Fruit fly (Drosophila melanogaster) whole organism: ENCODE data around the gene Dus1.

ENCODE experiments used
- CG8478 ChIP-seq: fragments of >200 bp; optimal IDR thresholded peaks from 2 replicates; lab custom pipeline; 2018; ENCODE audit warnings: inconsistent platforms
- Dll ChIP-seq: fragments of >200 bp; optimal IDR thresholded peaks from 2 replicates; lab custom pipeline; 2017
- EcR ChIP-seq, 2 experiments: fragments of >200 bp; optimal IDR thresholded peaks; 2 replicates each; lab custom pipeline; 2017; ENCODE audit warnings: missing biosample characterization in 2 of 2, missing genetic modification characterization in 2 of 2, missing genetic modification reagents in 2 of 2
- pan ChIP-seq: fragments of >200 bp; optimal IDR thresholded peaks from 2 replicates; lab custom pipeline; 2017
- psq ChIP-seq: fragments of >200 bp; optimal IDR thresholded peaks from 2 replicates; lab custom pipeline; 2017
- usp ChIP-seq: fragments of >200 bp; optimal IDR thresholded peaks from 2 replicates; lab custom pipeline; 2017; ENCODE audit warnings: missing biosample characterization, missing genetic modification characterization, mixed read lengths

DNA sequence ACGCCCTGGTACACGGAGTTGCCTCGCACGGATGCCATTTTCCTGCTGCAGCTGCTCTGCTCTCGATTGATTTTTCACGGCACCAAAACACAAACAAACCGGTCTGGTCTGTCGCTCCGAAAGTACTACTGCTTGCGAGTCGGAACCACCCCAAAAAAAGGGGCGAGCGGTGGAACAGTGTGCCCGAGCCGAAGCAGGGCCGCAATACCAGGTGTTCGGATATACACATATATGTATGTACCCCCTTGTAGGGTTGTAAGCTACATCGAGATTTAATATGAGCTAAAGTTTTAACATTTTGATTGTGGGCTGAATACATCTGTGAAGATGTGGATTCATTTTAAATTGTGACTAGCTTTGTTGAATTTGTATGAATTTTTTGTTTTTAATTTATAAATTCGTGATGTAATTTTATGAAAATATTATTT, 14.1 kb upstream of the Dus1 start:
- no peak for TF ChIP-seq pan (lab: Kevin White, UChicago)
- TF ChIP-seq psq (lab: Kevin White, UChicago): no peak
- no peak for TF ChIP-seq CG8478
- TF ChIP-seq Dll (lab: Kevin White, UChicago): no peak
- TF ChIP-seq EcR (GFP tag; optimal IDR thresholded peaks at IDR 0.05; lab: Kevin White, UChicago): no peak
- no peak for TF ChIP-seq usp (GFP tag; lab: Kevin White, UChicago)
